Worm (Caenorhabditis elegans) whole organism, L4 larva: ENCODE results near the gene F42A10.6.

Experiments used
- F26F4.8 ChIP-seq: fragments of 200-800 bp; sonication (Bioruptor generic); conservative IDR thresholded peaks from 2 replicates; pipeline ENCODE4 v1.3.6; 2022; ENCODE audit warnings: missing genetic modification characterization, missing compliant biosample characterization
- F49E8.2 ChIP-seq: sonication (generic microtip); optimal IDR thresholded peaks from 2 replicates; lab custom pipeline; 2016; ENCODE audit warnings: missing compliant biosample characterization, mild to moderate bottlenecking, missing genetic modification characterization, borderline replicate concordance
- ZK546.5 ChIP-seq, 2 experiments: sonication (generic microtip); optimal IDR thresholded peaks; 2 replicates each; lab custom pipeline; 2017; ENCODE audit warnings: missing biosample characterization in 2 of 2, missing genetic modification characterization in 2 of 2
- aha-1 ChIP-seq: fragments of 150-350 bp; peaks from one replicate; lab custom pipeline; 2014; ENCODE audit warnings: missing biosample characterization, missing genetic modification characterization
- ama-1 ChIP-seq: fragments of 150-350 bp; optimal IDR thresholded peaks from 2 replicates; lab custom pipeline; 2014; ENCODE audit warnings: inconsistent platforms, mixed read lengths
- arid-1 ChIP-seq: fragments of 200-800 bp; sonication (Bioruptor generic); conservative IDR thresholded peaks from 2 replicates; pipeline ENCODE4 v1.3.6; 2022; ENCODE audit warnings: missing genetic modification reagents, missing genetic modification characterization, missing compliant biosample characterization
- ceh-20 ChIP-seq: fragments of 200-800 bp; sonication (Bioruptor generic); IDR thresholded peaks from 2 replicates; pipeline ENCODE4 v1.3.6; 2022; ENCODE audit warnings: missing genetic modification reagents, missing genetic modification characterization, missing compliant biosample characterization
- ceh-44 ChIP-seq: fragments of 200-800 bp; sonication (Bioruptor generic); IDR thresholded peaks from 2 replicates; pipeline ENCODE4 v1.3.6; 2022; ENCODE audit warnings: missing genetic modification reagents, missing genetic modification characterization, missing compliant biosample characterization
- ceh-62 ChIP-seq: sonication (generic microtip); optimal IDR thresholded peaks from 2 replicates; lab custom pipeline; 2017; ENCODE audit warnings: missing biosample characterization, missing genetic modification characterization
- ceh-82 ChIP-seq: sonication (generic microtip); optimal IDR thresholded peaks from 2 replicates; lab custom pipeline; 2017; ENCODE audit warnings: missing biosample characterization, missing genetic modification characterization
- ctbp-1 ChIP-seq: fragments of 200-800 bp; sonication (Bioruptor generic); IDR thresholded peaks from 2 replicates; pipeline ENCODE4 v1.3.6; 2022; ENCODE audit warnings: missing genetic modification reagents, missing genetic modification characterization, missing compliant biosample characterization
- daf-16 ChIP-seq, 3 experiments: sonication (generic microtip); optimal IDR thresholded peaks; 2 replicates each; lab custom pipeline; 2016 to 2017; ENCODE audit warnings: missing genetic modification characterization in 3 of 3, missing genetic modification reagents in 3 of 3, mild to moderate bottlenecking in 2 of 3, missing compliant biosample characterization in 2 of 3, missing biosample characterization in 1 of 3, moderate library complexity in 1 of 3
- daf-19 ChIP-seq: fragments of 200-800 bp; sonication (Bioruptor generic); conservative IDR thresholded peaks from 2 replicates; pipeline ENCODE4 v1.3.6; 2022; ENCODE audit warnings: missing genetic modification characterization, missing compliant biosample characterization
- daf-8 ChIP-seq: fragments of 200-800 bp; sonication (Bioruptor generic); IDR thresholded peaks from 2 replicates; pipeline ENCODE4 v1.3.6; 2022; ENCODE audit warnings: missing genetic modification characterization, missing compliant biosample characterization
- dmd-6 ChIP-seq: fragments of 200-800 bp; sonication (Bioruptor generic); IDR thresholded peaks from 2 replicates; pipeline ENCODE4 v1.3.6; 2022; ENCODE audit warnings: missing genetic modification reagents, missing genetic modification characterization, missing compliant biosample characterization
- dmd-8 ChIP-seq: fragments of 200-800 bp; sonication (Bioruptor generic); IDR thresholded peaks from 2 replicates; pipeline ENCODE4 v1.3.6; 2022; ENCODE audit warnings: missing genetic modification characterization, missing compliant biosample characterization
- dpl-1 ChIP-seq: fragments of 150-350 bp; optimal IDR thresholded peaks from 2 replicates; lab custom pipeline; 2014; ENCODE audit warnings: missing biosample characterization, missing genetic modification reagents, missing genetic modification characterization
- duxl-1 ChIP-seq: sonication (generic microtip); optimal IDR thresholded peaks from 2 replicates; lab custom pipeline; 2016; ENCODE audit warnings: mild to moderate bottlenecking, missing genetic modification characterization, moderate library complexity, missing compliant biosample characterization; ENCODE audit not compliant: poor library complexity
- dve-1 ChIP-seq: sonication (generic microtip); optimal IDR thresholded peaks from 2 replicates; lab custom pipeline; 2017; ENCODE audit warnings: antibody characterized with exemption, mild to moderate bottlenecking, missing genetic modification characterization, missing compliant biosample characterization; ENCODE audit not compliant: insufficient read depth
- egl-27 ChIP-seq: sonication (generic microtip); optimal IDR thresholded peaks from 3 replicates; lab custom pipeline; 2017; ENCODE audit warnings: missing biosample characterization, missing genetic modification reagents, missing genetic modification characterization
- fos-1 ChIP-seq: fragments of 150-350 bp; optimal IDR thresholded peaks from 2 replicates; lab custom pipeline; 2014; ENCODE audit warnings: missing biosample characterization, missing genetic modification characterization
- gei-8 ChIP-seq: fragments of 200-800 bp; sonication (Bioruptor generic); optimal IDR thresholded peaks from 2 replicates; lab custom pipeline; 2018; ENCODE audit warnings: mild to moderate bottlenecking, missing genetic modification characterization, missing compliant biosample characterization
- hlh-11 ChIP-seq: fragments of 200-800 bp; sonication (Bioruptor generic); optimal IDR thresholded peaks from 2 replicates; lab custom pipeline; 2018; ENCODE audit warnings: mild to moderate bottlenecking, missing genetic modification characterization, missing compliant biosample characterization
- hmg-1.1 ChIP-seq: fragments of 200-800 bp; sonication (Bioruptor generic); IDR thresholded peaks from 2 replicates; pipeline ENCODE4 v1.3.6; 2022; ENCODE audit warnings: missing genetic modification reagents, missing genetic modification characterization, missing compliant biosample characterization
- lin-13 ChIP-seq: fragments of 150-350 bp; optimal IDR thresholded peaks from 2 replicates; lab custom pipeline; 2014; ENCODE audit warnings: missing biosample characterization, missing genetic modification reagents, missing genetic modification characterization
- lin-29 ChIP-seq: fragments of 200-800 bp; sonication (Bioruptor generic); IDR thresholded peaks from 2 replicates; pipeline ENCODE4 v1.3.6; 2022; ENCODE audit warnings: missing genetic modification reagents, missing genetic modification characterization, missing compliant biosample characterization
- lin-38 ChIP-seq: fragments of 200-800 bp; sonication (Bioruptor generic); IDR thresholded peaks from 2 replicates; pipeline ENCODE4 v1.3.6; 2022; ENCODE audit warnings: missing genetic modification reagents, missing genetic modification characterization, missing compliant biosample characterization
- lin-39 ChIP-seq: fragments of 150-350 bp; optimal IDR thresholded peaks from 2 replicates; lab custom pipeline; 2014; ENCODE audit warnings: missing biosample characterization, missing genetic modification reagents, missing genetic modification characterization
- mdl-1 ChIP-seq, 2 experiments: fragments of 150-350 bp in 1 of 2; sonication (generic microtip) in 1 of 2; optimal IDR thresholded peaks; 2 replicates each; lab custom pipeline; 2014 to 2017; ENCODE audit warnings: missing biosample characterization in 2 of 2, missing genetic modification characterization in 2 of 2
- mep-1 ChIP-seq: fragments of 150-350 bp; sonication (generic microtip); optimal IDR thresholded peaks from 3 replicates; lab custom pipeline; 2014; ENCODE audit warnings: missing biosample characterization, missing genetic modification characterization
- mxl-2 ChIP-seq: fragments of 200-800 bp; sonication (Bioruptor generic); conservative IDR thresholded peaks from 2 replicates; pipeline ENCODE4 v1.3.6; 2022; ENCODE audit warnings: missing genetic modification reagents, missing genetic modification characterization, missing compliant biosample characterization
- mxl-3 ChIP-seq: fragments of 200-800 bp; sonication (Bioruptor generic); optimal IDR thresholded peaks from 2 replicates; lab custom pipeline; 2018; ENCODE audit warnings: mild to moderate bottlenecking, missing genetic modification characterization, missing compliant biosample characterization
- nhr-102 ChIP-seq: sonication (generic microtip); optimal IDR thresholded peaks from 2 replicates; lab custom pipeline; 2016; ENCODE audit warnings: mild to moderate bottlenecking, missing genetic modification characterization, moderate library complexity, missing compliant biosample characterization
- nhr-11 ChIP-seq: fragments of 150-350 bp; optimal IDR thresholded peaks from 2 replicates; lab custom pipeline; 2014; ENCODE audit warnings: missing biosample characterization, missing genetic modification characterization
- nhr-25 ChIP-seq: sonication (generic microtip); optimal IDR thresholded peaks from 2 replicates; lab custom pipeline; 2017; ENCODE audit warnings: missing genetic modification characterization, mild to moderate bottlenecking, missing compliant biosample characterization, antibody characterized with exemption, moderate library complexity, borderline replicate concordance; ENCODE audit not compliant: insufficient read depth
- nhr-28 ChIP-seq: fragments of 150-350 bp; optimal IDR thresholded peaks from 2 replicates; lab custom pipeline; 2014; ENCODE audit warnings: missing biosample characterization, missing genetic modification characterization
- nhr-42 ChIP-seq: fragments of 200-800 bp; sonication (Bioruptor generic); IDR thresholded peaks from 2 replicates; pipeline ENCODE4 v1.3.6; 2022; ENCODE audit warnings: missing genetic modification characterization, missing compliant biosample characterization
- nhr-6 ChIP-seq: fragments of 150-350 bp; optimal IDR thresholded peaks from 2 replicates; lab custom pipeline; 2014; ENCODE audit warnings: missing biosample characterization, missing genetic modification characterization
- pha-4 ChIP-seq, 2 experiments: fragments of 150-350 bp in 1 of 2; fragments of 200-800 bp in 1 of 2; sonication (Bioruptor generic) in 1 of 2; IDR thresholded peaks in 1 of 2; optimal IDR thresholded peaks in 1 of 2; 2 replicates each; pipeline versions ENCODE4 v1.3.6 to Lab custom; 2014 to 2022; ENCODE audit warnings: missing genetic modification characterization in 2 of 2, missing genetic modification reagents in 2 of 2, missing biosample characterization in 1 of 2, missing compliant biosample characterization in 1 of 2
- php-3 ChIP-seq: fragments of 200-800 bp; sonication (Bioruptor generic); IDR thresholded peaks from 2 replicates; pipeline ENCODE4 v1.3.6; 2022; ENCODE audit warnings: missing genetic modification reagents, missing genetic modification characterization, missing compliant biosample characterization
- set-16 ChIP-seq: fragments of 200-800 bp; sonication (Bioruptor generic); IDR thresholded peaks from 2 replicates; pipeline ENCODE4 v1.3.6; 2022; ENCODE audit warnings: missing genetic modification reagents, missing genetic modification characterization, missing compliant biosample characterization
- tag-97 ChIP-seq: fragments of 200-800 bp; sonication (Bioruptor generic); IDR thresholded peaks from 2 replicates; pipeline ENCODE4 v1.3.6; 2022; ENCODE audit warnings: missing genetic modification characterization, missing compliant biosample characterization
- tra-1 ChIP-seq: fragments of 200-800 bp; sonication (Bioruptor generic); IDR thresholded peaks from 2 replicates; pipeline ENCODE4 v1.3.6; 2022; ENCODE audit warnings: missing genetic modification reagents, missing genetic modification characterization, missing compliant biosample characterization
- unc-130 ChIP-seq: sonication (generic microtip); optimal IDR thresholded peaks from 2 replicates; lab custom pipeline; 2016; ENCODE audit warnings: missing genetic modification reagents, missing genetic modification characterization, missing compliant biosample characterization
- unc-62 ChIP-seq, 3 experiments: fragments of 150-350 bp in 1 of 3; sonication (generic microtip); optimal IDR thresholded peaks in 2 of 3; peaks in 1 of 3; 1 replicate in 1 of 3; 2 replicates in 2 of 3; lab custom pipeline; 2014 to 2017; ENCODE audit warnings: missing biosample characterization in 3 of 3, missing genetic modification characterization in 3 of 3, missing genetic modification reagents in 3 of 3, missing genotype in 1 of 3
- zag-1 ChIP-seq: fragments of 150-350 bp; optimal IDR thresholded peaks from 2 replicates; lab custom pipeline; 2014; ENCODE audit warnings: missing biosample characterization, missing genetic modification characterization
- zfp-3 ChIP-seq: fragments of 200-800 bp; sonication (Bioruptor generic); conservative IDR thresholded peaks from 2 replicates; pipeline ENCODE4 v1.3.6; 2022; ENCODE audit warnings: missing genetic modification reagents, missing genetic modification characterization, missing compliant biosample characterization

F42A10.6 gene

DNA sequence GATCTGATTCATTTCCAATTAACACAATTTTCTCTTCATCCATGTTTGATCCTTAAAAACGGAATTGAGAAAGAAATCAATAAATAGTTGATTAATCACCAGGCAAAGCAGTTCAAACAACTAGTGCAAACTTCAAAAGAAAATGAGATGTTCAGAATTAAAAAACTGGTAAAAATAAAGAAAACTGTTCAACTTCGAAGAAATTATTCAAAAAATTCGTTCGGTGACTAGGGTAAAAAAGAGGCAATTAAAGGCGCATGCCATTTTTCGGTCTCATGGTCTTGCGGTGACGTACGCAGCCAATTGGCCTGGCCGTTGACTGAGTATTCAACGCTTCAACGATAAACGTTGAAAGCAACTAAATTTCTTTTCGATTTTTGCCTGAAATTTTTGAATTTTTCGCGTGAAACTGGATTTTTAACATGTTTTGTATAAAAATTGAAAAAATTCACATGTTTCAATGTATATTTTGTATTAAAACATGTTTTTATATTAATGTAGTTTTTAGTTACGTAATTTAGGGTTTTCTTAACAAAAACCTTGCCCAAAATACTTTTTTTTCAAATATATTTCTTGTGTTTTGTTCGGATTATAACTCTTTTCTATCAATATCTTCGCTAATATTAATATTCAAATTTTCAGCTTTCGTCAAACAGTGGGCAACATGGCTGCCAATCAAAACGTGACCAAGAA lies 29.6 kb upstream of the F42A10.6 start, which contains the start of the genes sna-3 and rps-3 (continued):
- TF ChIP-seq dmd-6 (GFP tag; lab: Robert Waterston, UW) = peak; percentile 43
- peak in 1 of 2 experiments; percentile 68 for TF ChIP-seq mdl-1 (tag; optimal IDR thresholded peaks at IDR 0.05; lab: Kevin White, UChicago)
- peak; percentile 45 for TF ChIP-seq nhr-6
- peak; percentile 72 for TF ChIP-seq lin-13 (GFP tag; lab: Kevin White, UChicago)
- TF ChIP-seq dve-1 (tag; lab: Kevin White, UChicago) = peak; percentile 91
- TF ChIP-seq ceh-44 (GFP tag; lab: Robert Waterston, UW) = peak; percentile 24; the same call in 1 of the 2 replicates
- TF ChIP-seq nhr-25 (tag; lab: Kevin White, UChicago) = peak; percentile 22
- TF ChIP-seq hlh-11 = peak; percentile 33
- TF ChIP-seq aha-1 (tag; lab: Kevin White, UChicago) = peak; percentile 36
- TF ChIP-seq hmg-1.1 (GFP tag; lab: Robert Waterston, UW) = peak; percentile 74
- no peak for TF ChIP-seq dmd-8
- TF ChIP-seq pha-4 (GFP tag; IDR thresholded peaks at IDR 0.05; lab: Robert Waterston, UW) = no peak
- TF ChIP-seq pha-4 (tag; optimal IDR thresholded peaks at IDR 0.05; lab: Kevin White, UChicago) = peak; percentile 26
- peak; percentile 82 for TF ChIP-seq dpl-1 (GFP tag; lab: Kevin White, UChicago)
- peak; percentile 69 for TF ChIP-seq unc-130
- TF ChIP-seq arid-1 (GFP tag; lab: Robert Waterston, UW) = peak; percentile 73
- TF ChIP-seq ceh-62 (tag; lab: Kevin White, UChicago) = no peak
- TF ChIP-seq gei-8 = no peak
- no peak for TF ChIP-seq php-3 (GFP tag; lab: Robert Waterston, UW)
- no peak for TF ChIP-seq mxl-2 (GFP tag; lab: Robert Waterston, UW)

DNA sequence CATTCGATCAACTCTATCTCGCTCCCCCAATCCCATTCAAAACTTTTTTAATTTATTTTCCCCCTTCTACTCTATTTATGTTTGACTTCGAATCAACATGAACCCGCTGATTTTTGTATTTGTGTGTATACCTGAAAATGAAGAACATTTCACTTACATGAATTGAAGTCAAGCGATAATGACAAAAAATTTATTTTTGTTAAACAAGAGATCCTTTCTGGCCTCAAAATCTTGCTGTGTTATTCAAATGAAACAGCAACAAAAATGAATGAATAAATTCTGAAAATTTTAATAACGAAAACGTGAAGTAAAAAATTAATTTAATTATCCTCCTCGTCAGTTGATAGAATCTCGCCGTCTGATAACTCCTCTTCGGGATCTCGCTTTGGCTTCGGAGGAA lies 25.8 kb upstream of the F42A10.6 start:
- no peak for TF ChIP-seq nhr-11 (tag; lab: Kevin White, UChicago)
- peak in 1 of 2 experiments; percentile 65 for TF ChIP-seq unc-62 (GFP tag; optimal IDR thresholded peaks at IDR 0.05 in 1 of 2; lab: Kevin White, UChicago)
- TF ChIP-seq unc-62 (tag; optimal IDR thresholded peaks at IDR 0.05; lab: Kevin White, UChicago) = no peak
- peak; percentile 57 for TF ChIP-seq lin-38 (GFP tag; lab: Robert Waterston, UW)
- TF ChIP-seq fos-1 (tag; lab: Kevin White, UChicago) = no peak
- TF ChIP-seq daf-19 = no peak
- TF ChIP-seq nhr-102 (tag; lab: Kevin White, UChicago) = no peak
- TF ChIP-seq lin-29 (GFP tag; lab: Robert Waterston, UW) = no peak
- TF ChIP-seq duxl-1 (tag; lab: Kevin White, UChicago) = no peak
- TF ChIP-seq lin-39 (tag; lab: Kevin White, UChicago) = no peak
- no peak for TF ChIP-seq mep-1
- no peak for TF ChIP-seq zfp-3 (GFP tag; lab: Robert Waterston, UW)
- no peak for TF ChIP-seq ceh-20 (GFP tag; lab: Robert Waterston, UW)
- TF ChIP-seq tra-1 (GFP tag; lab: Robert Waterston, UW) = no peak
- no peak for TF ChIP-seq egl-27
- no peak for TF ChIP-seq unc-130
- TF ChIP-seq nhr-28 = no peak
- no peak for TF ChIP-seq ctbp-1
- no peak for TF ChIP-seq ceh-82
- no peak for TF ChIP-seq zag-1 (tag; lab: Kevin White, UChicago)
- peak; percentile 24 for TF ChIP-seq F49E8.2
- no peak for TF ChIP-seq lin-13 (GFP tag; lab: Kevin White, UChicago)
- peak in 1 of 2 experiments; percentile 7 for TF ChIP-seq daf-16 (GFP tag; optimal IDR thresholded peaks at IDR 0.05; lab: Kevin White, UChicago)
- peak; percentile 0 for TF ChIP-seq daf-16 (tag; optimal IDR thresholded peaks at IDR 0.05; lab: Kevin White, UChicago)
- TF ChIP-seq nhr-42 = no peak
- TF ChIP-seq F26F4.8 (GFP tag; lab: Robert Waterston, UW) = no peak
- TF ChIP-seq daf-8 (GFP tag; lab: Robert Waterston, UW) = no peak
- TF ChIP-seq mxl-3 = no peak
- no peak for TF ChIP-seq tag-97 (GFP tag; lab: Robert Waterston, UW)
- TF ChIP-seq set-16 (GFP tag; lab: Robert Waterston, UW) = no peak
- TF ChIP-seq dmd-8 = no peak
- TF ChIP-seq ama-1 (lab: Kevin White, UChicago) = peak; percentile 52
- TF ChIP-seq ZK546.5 (tag; optimal IDR thresholded peaks at IDR 0.05; lab: Kevin White, UChicago) = no peak
